Worm (Caenorhabditis elegans): ENCODE results near the gene pgap-2.

- peak; percentile 62 for TF ChIP-seq tbx-2 (tag; optimal IDR thresholded peaks at IDR 0.05)
- TF ChIP-seq isw-1 (GFP tag; IDR thresholded peaks at IDR 0.05), result peak; percentile 36
- no peak for TF ChIP-seq pag-3 (tag; optimal IDR thresholded peaks at IDR 0.05; ENCODE audit: borderline replicate concordance, insufficient read depth)
- peak; percentile 67 for TF ChIP-seq nhr-47 (tag; optimal IDR thresholded peaks at IDR 0.05)
Measured at ce11 chrIII:4656415-4656814, 48.9 kb upstream of the pgap-2 start.
